Worm (Caenorhabditis elegans): ENCODE results near the gene T22F3.8.

The T22F3.8 gene

DNA sequence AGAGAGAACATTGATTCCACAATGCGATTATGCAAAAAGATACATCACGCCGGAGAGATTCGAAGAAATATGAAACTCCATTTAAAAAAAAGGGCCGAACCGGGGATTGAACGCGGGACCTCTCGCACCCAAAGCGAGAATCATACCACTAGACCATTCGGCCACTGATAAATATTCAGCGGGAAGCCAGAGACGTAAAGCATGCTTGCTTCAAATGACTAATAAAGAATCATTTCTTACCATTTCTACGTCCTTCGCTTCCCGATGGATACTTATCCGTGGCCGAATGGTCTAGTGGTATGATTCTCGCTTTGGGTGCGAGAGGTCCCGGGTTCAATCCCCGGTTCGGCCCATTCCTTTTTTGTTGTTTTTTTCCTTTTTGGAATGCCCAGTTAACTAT is 17.0 kb downstream of the T22F3.8 start (continued):
- TF ChIP-seq snpc-3.4 (tag; optimal IDR thresholded peaks at IDR 0.05) (peak; percentile 55), nhr-90 (tag; optimal IDR thresholded peaks at IDR 0.05) (peak; percentile 28), ztf-25 (GFP tag; IDR thresholded peaks at IDR 0.05) (peak; percentile 69; the same call in 1 of the 2 replicates), F37B4.10 (GFP tag; IDR thresholded peaks at IDR 0.05) (no peak), hmg-20 (GFP tag; IDR thresholded peaks at IDR 0.05) (no peak)

DNA sequence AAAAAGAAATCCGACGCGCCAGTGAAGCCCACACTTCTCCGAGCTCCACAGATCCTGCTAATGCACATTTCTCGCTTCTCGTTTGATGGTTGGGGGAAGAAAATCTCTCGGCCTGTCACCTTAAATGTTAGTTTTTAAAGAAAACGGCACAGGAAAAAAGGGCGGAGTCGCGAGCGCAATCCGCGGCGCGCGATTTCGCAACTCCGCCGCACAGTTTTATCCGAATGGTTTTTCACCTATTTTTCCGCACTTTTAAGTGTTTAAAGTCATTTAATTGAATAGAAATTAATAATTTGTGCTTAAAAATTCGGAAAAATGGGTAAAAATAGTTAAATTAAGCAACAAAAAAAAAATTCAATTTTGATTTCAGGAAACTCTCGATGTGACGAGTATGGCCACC is 17.6 kb downstream of the T22F3.8 start:
- TF ChIP-seq cebp-1 (GFP tag; IDR thresholded peaks at IDR 0.05): peak; percentile 88
- peak; percentile 98 for TF ChIP-seq cebp-1 (tag; optimal IDR thresholded peaks at IDR 0.05)
- TF ChIP-seq attf-3 (GFP tag; conservative IDR thresholded peaks at IDR 0.05): 0 out of 2 replicates have a peak, but pooled peaks have one; percentile 29
- peak; percentile 39 for TF ChIP-seq snpc-1.3 (tag; optimal IDR thresholded peaks at IDR 0.05; ENCODE audit: insufficient read depth)
- no peak for TF ChIP-seq chd-7 (tag; optimal IDR thresholded peaks at IDR 0.05)
- 0 out of 2 replicates have a peak, but pooled peaks have one; percentile 17 for TF ChIP-seq rcor-1 (GFP tag; IDR thresholded peaks at IDR 0.05)
- TF ChIP-seq F37B4.10 (GFP tag; IDR thresholded peaks at IDR 0.05): no peak
- peak; percentile 17 for TF ChIP-seq attf-5 (GFP tag; optimal IDR thresholded peaks at IDR 0.05)
- peak; percentile 12 for TF ChIP-seq lin-54 (GFP tag; optimal IDR thresholded peaks at IDR 0.05)
- 0 out of 2 replicates have a peak, but pooled peaks have one; percentile 11 for TF ChIP-seq hmg-1.2 (GFP tag; IDR thresholded peaks at IDR 0.05)
- no peak for TF ChIP-seq aptf-2 (GFP tag; conservative IDR thresholded peaks at IDR 0.05)
- TF ChIP-seq madf-10 (tag; optimal IDR thresholded peaks at IDR 0.05): peak; percentile 10
- TF ChIP-seq egrh-3 (GFP tag; IDR thresholded peaks at IDR 0.05): peak; percentile 9; the same call in 1 of the 2 replicates
- no peak for TF ChIP-seq zim-3 (tag; optimal IDR thresholded peaks at IDR 0.05)
- no peak for TF ChIP-seq egl-18 (GFP tag; IDR thresholded peaks at IDR 0.05)
- peak; percentile 53 for TF ChIP-seq mcd-1 (GFP tag; IDR thresholded peaks at IDR 0.05)

DNA sequence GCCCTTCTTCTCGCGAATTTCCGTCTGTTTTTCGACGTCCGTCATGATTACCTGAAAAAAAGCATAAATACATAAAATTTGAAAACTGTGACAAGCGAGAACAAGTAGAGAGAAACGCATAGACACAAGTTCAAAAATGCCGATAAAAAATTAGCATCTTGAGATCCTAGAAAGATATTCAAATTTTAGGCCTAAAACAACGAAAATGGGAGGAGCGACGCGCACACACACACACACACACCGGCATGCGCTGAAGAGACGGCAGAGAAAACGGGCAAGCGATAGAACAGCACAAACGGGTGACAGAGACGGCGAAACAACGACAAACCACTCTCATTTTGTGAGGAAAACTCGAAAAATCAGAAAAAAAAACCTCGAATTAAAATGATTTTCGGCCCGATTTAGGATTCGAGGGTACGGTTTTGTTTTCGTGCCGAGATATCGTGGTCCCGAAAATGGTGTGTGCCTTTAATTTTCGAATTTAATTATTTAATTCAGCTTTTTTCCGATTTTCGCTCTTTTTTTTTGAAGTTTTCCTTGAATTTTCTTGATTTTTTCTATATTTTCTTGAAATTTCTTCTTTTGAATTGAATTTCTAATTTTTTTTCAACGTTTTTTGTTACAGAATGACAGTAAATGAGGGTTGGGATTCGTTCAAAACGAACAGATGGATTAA is 19.1 kb downstream of the T22F3.8 start, which contains the start of the genes rpl-11.1 and T22F3.2:
rpl-11.1 (minus strand) TSS at position 51 of the 676 bp plus-strand sequence.
T22F3.2 (plus strand) TSS at position 626 of the 676 bp plus-strand sequence.
- TF ChIP-seq nfyb-1 (GFP tag; IDR thresholded peaks at IDR 0.05) (0 out of 2 replicates have a peak, but pooled peaks have one; percentile 17), hmg-1.2 (GFP tag; IDR thresholded peaks at IDR 0.05) (peak; percentile 91), ekl-4 (GFP tag; IDR thresholded peaks at IDR 0.05) (0 out of 2 replicates have a peak, but pooled peaks have one; percentile 20), mes-4 (tag; optimal IDR thresholded peaks at IDR 0.05) (no peak), cebp-1 (GFP tag; IDR thresholded peaks at IDR 0.05) (no peak), cebp-1 (tag; optimal IDR thresholded peaks at IDR 0.05) (peak; percentile 23), F33H1.4 (GFP tag; IDR thresholded peaks at IDR 0.05) (peak; percentile 19; the same call in 1 of the 2 replicates), attf-5 (GFP tag; optimal IDR thresholded peaks at IDR 0.05) (peak; percentile 41), C17E4.6 (GFP tag; IDR thresholded peaks at IDR 0.05) (no peak), lsl-1 (GFP tag; optimal IDR thresholded peaks at IDR 0.05) (peak; percentile 47), madf-6 (GFP tag; IDR thresholded peaks at IDR 0.05) (peak; percentile 9; the same call in 1 of the 2 replicates), rcor-1 (GFP tag; IDR thresholded peaks at IDR 0.05) (no peak)

DNA sequence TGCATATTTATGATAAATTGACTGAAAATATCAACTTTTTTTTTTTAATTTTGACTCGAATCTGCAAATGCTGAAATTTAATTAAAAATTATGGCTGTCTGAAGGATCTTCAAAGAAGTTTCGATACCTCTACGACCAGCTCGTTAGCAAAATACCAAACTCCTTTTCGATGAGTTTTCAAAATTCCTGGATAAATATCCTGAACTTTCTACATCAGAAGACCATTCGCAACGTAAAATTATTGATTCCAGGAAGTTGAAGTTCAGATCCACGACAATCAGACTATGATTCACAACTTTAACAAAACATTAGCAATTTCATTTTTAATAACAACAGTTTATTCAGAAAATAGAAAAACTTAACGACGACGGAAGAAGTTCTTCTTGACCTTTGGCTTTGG is 20.2 kb downstream of the T22F3.8 start:
- peak; percentile 77 for TF ChIP-seq Y53G8AR.9 (GFP tag; conservative IDR thresholded peaks at IDR 0.05)
- peak; percentile 80 for TF ChIP-seq snpc-1.1 (tag; optimal IDR thresholded peaks at IDR 0.05; ENCODE audit: insufficient read depth)
- peak; percentile 51 for TF ChIP-seq athp-1 (tag; optimal IDR thresholded peaks at IDR 0.05)
- TF ChIP-seq T26A5.8 (tag; optimal IDR thresholded peaks at IDR 0.05): no peak
- no peak for TF ChIP-seq bed-1 (GFP tag; IDR thresholded peaks at IDR 0.05)
- no peak for TF ChIP-seq bed-2 (GFP tag; IDR thresholded peaks at IDR 0.05)
- TF ChIP-seq F52B5.7 (tag; optimal IDR thresholded peaks at IDR 0.05): peak; percentile 9
- TF ChIP-seq chd-7 (tag; optimal IDR thresholded peaks at IDR 0.05): no peak
- TF ChIP-seq F37B4.10 (GFP tag; IDR thresholded peaks at IDR 0.05): no peak
- peak; percentile 48 for TF ChIP-seq lsl-1 (GFP tag; optimal IDR thresholded peaks at IDR 0.05)
- no peak for TF ChIP-seq akir-1 (GFP tag; optimal IDR thresholded peaks at IDR 0.05)
- peak; percentile 73 for TF ChIP-seq tlf-1 (GFP tag; optimal IDR thresholded peaks at IDR 0.05)
- TF ChIP-seq ztf-22 (GFP tag; optimal IDR thresholded peaks at IDR 0.05): no peak
- no peak for TF ChIP-seq tbx-9 (tag; optimal IDR thresholded peaks at IDR 0.05; ENCODE audit: borderline replicate concordance)
- TF ChIP-seq madf-3 (GFP tag; IDR thresholded peaks at IDR 0.05): no peak
- TF ChIP-seq mes-4 (tag; optimal IDR thresholded peaks at IDR 0.05): no peak
- no peak for TF ChIP-seq lsy-27 (tag; optimal IDR thresholded peaks at IDR 0.05; ENCODE audit: borderline replicate concordance, insufficient read depth)
- TF ChIP-seq T07F8.4 (tag; optimal IDR thresholded peaks at IDR 0.05): no peak
- peak; percentile 29; the same call in 1 of the 2 replicates for TF ChIP-seq mcd-1 (GFP tag; IDR thresholded peaks at IDR 0.05)

All from whole organism, young adult.